Fruit fly (Drosophila melanogaster): ENCODE data around the gene Hel89B.

Gene Hel89B

DNA sequence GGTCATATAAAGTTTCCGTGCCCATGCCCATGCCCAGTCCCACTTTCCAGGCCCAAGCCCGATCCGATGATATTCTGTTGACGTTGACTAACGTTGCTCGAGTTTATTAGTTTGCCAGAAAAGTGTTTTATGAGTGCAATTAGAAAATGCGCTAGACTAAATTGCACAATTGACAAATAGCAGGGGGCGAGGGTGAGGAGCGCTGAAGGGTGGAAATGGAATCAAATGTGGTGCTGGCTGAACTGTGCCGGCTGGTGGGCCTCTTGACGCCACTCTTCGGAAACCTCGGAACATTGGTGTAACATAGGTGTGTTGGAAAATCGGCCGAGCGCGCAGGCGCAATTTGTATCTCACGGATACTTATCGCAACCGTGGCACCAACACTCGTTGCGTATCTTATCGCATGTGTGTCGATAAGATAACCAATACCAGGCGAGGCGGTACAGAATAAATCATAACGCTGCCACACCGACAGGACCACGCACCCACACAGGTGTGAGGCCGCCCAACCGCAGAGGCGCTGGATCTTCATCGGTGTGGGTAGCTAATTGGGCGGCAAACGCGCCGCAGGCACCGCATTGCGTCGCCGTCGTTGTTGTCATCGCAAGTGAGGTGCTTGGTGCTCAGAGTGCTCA is 38.7 kb downstream of the Hel89B start (continued):
- TF ChIP-seq gce (GFP tag; IDR thresholded peaks at IDR 0.05) (no peak), Dip3 (GFP tag; optimal IDR thresholded peaks at IDR 0.05) (no peak), bsh (GFP tag; optimal IDR thresholded peaks at IDR 0.05) (no peak), dpn (GFP tag; optimal IDR thresholded peaks at IDR 0.05) (no peak), Doc3 (GFP tag; IDR thresholded peaks at IDR 0.05; ENCODE audit: partially characterized antibody) (no peak), prd (optimal IDR thresholded peaks at IDR 0.05) (no peak), prd (GFP tag; IDR thresholded peaks at IDR 0.05) (no peak), CG6689 (GFP tag; IDR thresholded peaks at IDR 0.05) (no peak), aop (GFP tag; IDR thresholded peaks at IDR 0.05) (no peak), Awh (GFP tag; IDR thresholded peaks at IDR 0.05) (no peak), sug (tag; optimal IDR thresholded peaks at IDR 0.05) (peak; percentile 83), rib (GFP tag; IDR thresholded peaks at IDR 0.05) (no peak), CG4730 (GFP tag; IDR thresholded peaks at IDR 0.05) (no peak), CG17385 (GFP tag; optimal IDR thresholded peaks at IDR 0.05) (peak; percentile 7), Nf-YB (GFP tag; optimal IDR thresholded peaks at IDR 0.05) (peak; percentile 88), p53 (GFP tag; optimal IDR thresholded peaks at IDR 0.05) (no peak), Poxn (GFP tag; IDR thresholded peaks at IDR 0.05) (no peak), ara (GFP tag; IDR thresholded peaks at IDR 0.05) (no peak), CG17802 (tag; optimal IDR thresholded peaks at IDR 0.05) (no peak), CG9727 (GFP tag; optimal IDR thresholded peaks at IDR 0.05) (no peak), ems (GFP tag; optimal IDR thresholded peaks at IDR 0.05) (no peak), klu (GFP tag; IDR thresholded peaks at IDR 0.05) (no peak), gem (tag; optimal IDR thresholded peaks at IDR 0.05) (no peak), CG12659 (GFP tag; optimal IDR thresholded peaks at IDR 0.05) (peak; percentile 10), inv (GFP tag; IDR thresholded peaks at IDR 0.05; ENCODE audit: partially characterized antibody) (no peak), Hr51 (GFP tag; optimal IDR thresholded peaks at IDR 0.05) (peak in 1 of 2 experiments; percentile 43), CG12236 (GFP tag; optimal IDR thresholded peaks at IDR 0.05) (no peak), HLH3B (GFP tag; IDR thresholded peaks at IDR 0.05) (no peak), ci (GFP tag; IDR thresholded peaks at IDR 0.05) (no peak; the same call in 2 of the 3 replicates), Atf3 (GFP tag; optimal IDR thresholded peaks at IDR 0.05) (no peak), Meics (GFP tag; optimal IDR thresholded peaks at IDR 0.05) (peak; percentile 20), CG11085 (GFP tag; IDR thresholded peaks at IDR 0.05) (no peak), CG11398 (GFP tag; optimal IDR thresholded peaks at IDR 0.05) (no peak), CG13624 (GFP tag; optimal IDR thresholded peaks at IDR 0.05) (no peak), sens (GFP tag) (peak; percentile 41), Taf1 (GFP tag; IDR thresholded peaks at IDR 0.05) (no peak), CG15514 (GFP tag; optimal IDR thresholded peaks at IDR 0.05) (no peak), CG4404 (GFP tag; IDR thresholded peaks at IDR 0.05) (no peak), CG12155 (GFP tag; optimal IDR thresholded peaks at IDR 0.05) (no peak), Doc2 (GFP tag; IDR thresholded peaks at IDR 0.05) (no peak), zen2 (GFP tag; IDR thresholded peaks at IDR 0.05; ENCODE audit: partially characterized antibody) (no peak), grn (GFP tag; optimal IDR thresholded peaks at IDR 0.05) (peak; percentile 66), pb (GFP tag; optimal IDR thresholded peaks at IDR 0.05) (no peak), CG8089 (GFP tag; optimal IDR thresholded peaks at IDR 0.05) (no peak), sd (tag; optimal IDR thresholded peaks at IDR 0.05) (peak; percentile 22), CG16863 (GFP tag; optimal IDR thresholded peaks at IDR 0.05) (no peak), jumu (GFP tag; optimal IDR thresholded peaks at IDR 0.05) (no peak), Chrac-16 (GFP tag; optimal IDR thresholded peaks at IDR 0.05) (no peak), CG17912 (GFP tag; optimal IDR thresholded peaks at IDR 0.05) (peak; percentile 16), CG15479 (GFP tag; optimal IDR thresholded peaks at IDR 0.05) (peak; percentile 94), Xrp1 (GFP tag; IDR thresholded peaks at IDR 0.05) (no peak), btn (GFP tag; optimal IDR thresholded peaks at IDR 0.05) (no peak)
